Fruit fly (Drosophila melanogaster) whole organism, wandering third instar larva: Measurements from ENCODE around the gene ClpX.

Experiments
- CG32264 ChIP-seq: fragments of 200-800 bp; sonication (Bioruptor generic); optimal IDR thresholded peaks from 2 replicates; lab custom pipeline; 2016; ENCODE audit warnings: missing biosample characterization, missing genetic modification characterization
- GATAd ChIP-seq: sonication (Bioruptor generic); optimal IDR thresholded peaks from 2 replicates; lab custom pipeline; 2016; ENCODE audit warnings: missing biosample characterization, missing genetic modification characterization
- Hr83 ChIP-seq: fragments of 200-300 bp; sonication (Bioruptor generic); optimal IDR thresholded peaks from 2 replicates; lab custom pipeline; 2016; ENCODE audit warnings: missing biosample characterization, mild to moderate bottlenecking, missing genetic modification characterization, moderate library complexity; ENCODE audit not compliant: poor library complexity, severe bottlenecking
- dmrt93B ChIP-seq: fragments of 200-800 bp; sonication (Bioruptor generic); optimal IDR thresholded peaks from 2 replicates; lab custom pipeline; 2018; ENCODE audit warnings: missing biosample characterization, mild to moderate bottlenecking, missing genetic modification characterization
- h ChIP-seq: fragments of 200-800 bp; sonication (Bioruptor generic); optimal IDR thresholded peaks from 3 replicates; lab custom pipeline; 2016; ENCODE audit warnings: missing biosample characterization, mild to moderate bottlenecking, missing genetic modification characterization
- usp ChIP-seq: fragments of >200 bp; optimal IDR thresholded peaks from 2 replicates; lab custom pipeline; 2017; ENCODE audit warnings: missing biosample characterization, missing genetic modification characterization

DNA sequence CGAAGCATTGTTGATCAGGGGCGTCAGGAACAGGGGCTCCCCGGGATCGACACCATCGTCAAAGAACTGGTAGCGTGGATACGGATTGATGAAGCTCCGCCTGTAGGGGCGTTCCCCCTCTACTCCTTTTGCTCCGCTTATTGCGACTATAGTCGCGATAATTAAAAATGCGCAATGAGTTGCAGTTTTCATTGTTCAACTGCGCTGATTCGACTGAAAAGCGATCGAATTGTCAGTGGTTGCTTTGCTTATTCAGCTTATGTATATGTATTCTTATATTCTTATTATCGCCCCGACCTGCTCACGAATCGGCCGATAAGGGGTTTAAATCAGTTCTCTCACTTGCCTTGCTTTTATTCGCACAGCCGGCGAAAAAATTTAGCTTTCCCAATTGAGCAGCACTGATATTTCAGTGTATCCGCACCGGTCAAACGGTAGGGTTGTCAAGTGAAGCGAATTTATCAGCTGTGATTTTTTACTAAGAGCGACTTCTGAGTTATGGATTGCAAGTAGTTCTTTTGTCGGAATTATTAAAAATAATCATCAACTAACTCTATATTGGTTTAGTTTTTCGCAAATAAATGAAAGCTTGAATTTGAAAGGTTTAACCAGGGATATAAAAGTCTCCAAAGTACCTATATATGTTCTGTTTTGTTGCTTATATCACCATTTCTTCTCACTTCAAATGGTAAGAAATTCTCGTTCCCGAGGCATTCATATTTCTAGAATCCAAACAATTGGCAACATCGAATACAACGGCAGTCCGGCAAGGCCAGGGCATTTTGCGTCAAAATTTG is 39.3 kb downstream of the ClpX start, which contains the start of the genes CG4572 and CG4686:
- TF ChIP-seq GATAd (GFP tag; lab: Kevin White, UChicago) (no peak), usp (GFP tag; lab: Kevin White, UChicago) (no peak), h (peak; percentile 79), Hr83 (GFP tag; lab: Kevin White, UChicago) (peak; percentile 66), CG32264 (GFP tag; lab: Kevin White, UChicago) (peak; percentile 31), dmrt93B (GFP tag; lab: Kevin White, UChicago) (peak; percentile 65)
